Worm (Caenorhabditis elegans) whole organism, midembryonic: Measurements from ENCODE around the gene copb-2.

Experiments
- cog-1 ChIP-seq: sonication (generic microtip); optimal IDR thresholded peaks from 2 replicates; lab custom pipeline; 2016; ENCODE audit warnings: missing genetic modification characterization, missing compliant biosample characterization
- flt-1 ChIP-seq: fragments of 200-800 bp; sonication (Bioruptor generic); IDR thresholded peaks from 2 replicates; pipeline ENCODE4 v1.3.6; 2022; ENCODE audit warnings: missing genetic modification characterization, missing compliant biosample characterization
- ref-1 ChIP-seq: fragments of 200-800 bp; sonication (Bioruptor generic); conservative IDR thresholded peaks from 2 replicates; pipeline ENCODE4 v1.3.6; 2022; ENCODE audit warnings: missing genetic modification reagents, missing genetic modification characterization, missing compliant biosample characterization
- ztf-29 ChIP-seq: fragments of 200-800 bp; sonication (Bioruptor generic); IDR thresholded peaks from 2 replicates; pipeline ENCODE4 v1.3.6; 2022; ENCODE audit warnings: missing genetic modification reagents, missing genetic modification characterization, missing compliant biosample characterization

- TF ChIP-seq ztf-29 (GFP tag; lab: Robert Waterston, UW): no peak
- TF ChIP-seq ref-1 (GFP tag; lab: Robert Waterston, UW): no peak
- TF ChIP-seq cog-1 (tag; lab: Kevin White, UChicago): no peak
- no peak for TF ChIP-seq flt-1 (GFP tag; lab: Robert Waterston, UW)
Measured at ce11 chrIV:9467418-9467817, 7.9 kb downstream of the copb-2 start, which contains the start of gene F38E11.6.
